Fruit fly (Drosophila melanogaster): ENCODE results near the gene Rcd-1.
A peak's percentile ranks its signal among the peaks of the same experiment; 100 is the strongest.

The Rcd-1 gene

DNA sequence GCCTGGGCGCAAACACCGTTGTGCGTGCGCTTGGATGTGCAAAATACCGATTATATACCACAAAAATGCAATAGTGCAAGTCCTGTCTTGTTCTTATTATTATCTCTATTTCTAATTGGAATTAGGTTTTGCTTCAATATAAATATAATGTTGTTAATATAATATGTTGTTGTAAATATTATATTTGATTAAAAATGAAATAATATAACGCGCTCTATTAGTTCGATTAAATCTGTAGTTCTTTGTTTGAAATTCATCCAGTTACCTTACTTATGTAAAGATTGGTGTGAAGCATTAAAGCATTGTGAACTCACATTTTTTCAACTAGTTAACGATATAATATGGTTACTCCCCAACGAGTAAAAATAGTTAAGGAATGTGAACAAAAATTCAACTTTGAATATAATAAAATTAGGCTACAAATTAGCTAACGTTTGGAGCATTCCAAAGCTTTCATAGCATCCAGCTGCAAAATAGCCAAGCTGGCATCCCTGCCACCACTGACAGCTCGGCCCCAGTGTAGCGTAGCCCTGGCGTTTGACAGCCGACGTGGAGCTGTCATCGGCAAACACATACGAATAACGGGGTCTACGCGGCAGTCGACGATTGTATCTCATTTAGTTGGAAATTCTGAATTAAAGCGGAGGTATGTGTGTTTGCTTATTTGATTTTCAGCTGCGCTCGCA is 4.4 kb downstream of the Rcd-1 start, which contains the start of the genes CG12237 and Sec61gamma (continued):
- TF ChIP-seq slou (GFP tag; optimal IDR thresholded peaks at IDR 0.05) (no peak), C15 (GFP tag; IDR thresholded peaks at IDR 0.05) (no peak), bcd (GFP tag; optimal IDR thresholded peaks at IDR 0.05) (peak; percentile 42), HmgZ (tag; optimal IDR thresholded peaks at IDR 0.05) (peak; percentile 75), CG6791 (GFP tag; IDR thresholded peaks at IDR 0.05; ENCODE audit: partially characterized antibody) (0 out of 3 replicates have a peak, but pooled peaks have one; percentile 22), ase (GFP tag; IDR thresholded peaks at IDR 0.05) (no peak), CG6689 (GFP tag; IDR thresholded peaks at IDR 0.05) (no peak), CG6175 (GFP tag; IDR thresholded peaks at IDR 0.05) (0 out of 3 replicates have a peak, but pooled peaks have one; percentile 7), yki (optimal IDR thresholded peaks at IDR 0.05) (no peak), CG6272 (GFP tag; IDR thresholded peaks at IDR 0.05) (no peak), CG17829 (tag; optimal IDR thresholded peaks at IDR 0.05) (peak; percentile 49), gfzf (GFP tag; optimal IDR thresholded peaks at IDR 0.05) (peak; percentile 39), H15 (GFP tag; IDR thresholded peaks at IDR 0.05) (no peak), crol (GFP tag; IDR thresholded peaks at IDR 0.05) (no peak), CG3281 (GFP tag; optimal IDR thresholded peaks at IDR 0.05) (peak; percentile 66), Poxn (GFP tag; IDR thresholded peaks at IDR 0.05) (no peak), CG3726 (GFP tag; IDR thresholded peaks at IDR 0.05) (no peak), ac (GFP tag; optimal IDR thresholded peaks at IDR 0.05) (no peak), CG7987 (GFP tag; optimal IDR thresholded peaks at IDR 0.05) (peak; percentile 64), bowl (GFP tag; IDR thresholded peaks at IDR 0.05) (no peak), CG6683 (GFP tag; optimal IDR thresholded peaks at IDR 0.05) (no peak), CG12942 (GFP tag; optimal IDR thresholded peaks at IDR 0.05) (no peak), dmrt11E (tag; optimal IDR thresholded peaks at IDR 0.05) (peak; percentile 6), tna (GFP tag; IDR thresholded peaks at IDR 0.05; ENCODE audit: partially characterized antibody) (no peak), CG3065 (GFP tag; optimal IDR thresholded peaks at IDR 0.05) (no peak), Kr (GFP tag; optimal IDR thresholded peaks at IDR 0.05) (no peak), CG16863 (GFP tag; optimal IDR thresholded peaks at IDR 0.05) (no peak), Taf1 (GFP tag; IDR thresholded peaks at IDR 0.05) (no peak), kni (GFP tag; optimal IDR thresholded peaks at IDR 0.05) (no peak), grau (tag; optimal IDR thresholded peaks at IDR 0.05) (peak; percentile 28), Hr39 (optimal IDR thresholded peaks at IDR 0.05) (no peak), slbo (GFP tag; IDR thresholded peaks at IDR 0.05) (peak; percentile 58), z (GFP tag; IDR thresholded peaks at IDR 0.05) (no peak), ATbp (GFP tag; optimal IDR thresholded peaks at IDR 0.05) (no peak), jing (GFP tag; optimal IDR thresholded peaks at IDR 0.05) (no peak), CG14441 (GFP tag; IDR thresholded peaks at IDR 0.05) (no peak), CG14965 (GFP tag; optimal IDR thresholded peaks at IDR 0.05; ENCODE audit: borderline replicate concordance) (no peak), CG12071 (GFP tag; optimal IDR thresholded peaks at IDR 0.05) (no peak), chn (GFP tag; optimal IDR thresholded peaks at IDR 0.05) (no peak), CG10979 (tag; optimal IDR thresholded peaks at IDR 0.05) (no peak), CG31224 (GFP tag; IDR thresholded peaks at IDR 0.05) (no peak), CG11560 (tag; IDR thresholded peaks at IDR 0.05) (no peak), Xrp1 (GFP tag; IDR thresholded peaks at IDR 0.05) (no peak), CkIIα-i1 (GFP tag; IDR thresholded peaks at IDR 0.05) (no peak), CG9817 (tag; optimal IDR thresholded peaks at IDR 0.05) (peak; percentile 29), psq (GFP tag; optimal IDR thresholded peaks at IDR 0.05) (no peak), repo (GFP tag; optimal IDR thresholded peaks at IDR 0.05) (no peak), zen (tag; optimal IDR thresholded peaks at IDR 0.05) (no peak), CG12299 (tag; optimal IDR thresholded peaks at IDR 0.05) (no peak), Optix (GFP tag; IDR thresholded peaks at IDR 0.05) (no peak), tx (GFP tag; optimal IDR thresholded peaks at IDR 0.05) (no peak), CG14860 (GFP tag; IDR thresholded peaks at IDR 0.05; ENCODE audit: partially characterized antibody) (no peak)

Data from whole organism, embryonic.